Worm (Caenorhabditis elegans): ENCODE measurements around the gene T26C5.4.
A peak's percentile ranks its signal among the peaks of the same experiment; 100 is the strongest.

The T26C5.4 gene

DNA sequence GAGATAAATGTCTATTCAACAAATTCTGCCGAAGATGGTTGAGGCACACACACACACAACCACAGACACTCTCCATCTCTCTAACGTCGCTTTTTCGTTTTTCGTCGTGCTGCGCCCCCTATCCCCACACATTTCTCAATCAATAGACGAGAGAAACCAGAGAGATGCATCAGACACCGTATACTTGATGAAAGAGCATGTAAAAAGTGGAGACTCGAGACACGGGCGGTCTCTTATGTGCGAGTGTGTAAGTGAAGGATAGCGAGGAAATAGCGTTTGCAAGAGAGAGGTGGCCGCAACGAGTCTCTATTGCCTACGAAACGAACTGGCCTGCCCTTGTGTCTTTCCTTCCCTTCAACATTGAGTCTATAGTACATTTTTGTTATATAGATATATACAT is 32.5 kb upstream of the T26C5.4 start (continued):
- TF ChIP-seq unc-62 (GFP tag; optimal IDR thresholded peaks at IDR 0.05) = peak; percentile 63
- no peak for TF ChIP-seq zim-3 (tag; optimal IDR thresholded peaks at IDR 0.05)
- TF ChIP-seq attf-5 (GFP tag; optimal IDR thresholded peaks at IDR 0.05) = peak; percentile 82
- TF ChIP-seq nhr-27 (tag; optimal IDR thresholded peaks at IDR 0.05) = no peak
- no peak for TF ChIP-seq sea-2 (GFP tag; IDR thresholded peaks at IDR 0.05)
- peak; percentile 80 for TF ChIP-seq chd-7 (tag; optimal IDR thresholded peaks at IDR 0.05)
- TF ChIP-seq dpl-1 (GFP tag; optimal IDR thresholded peaks at IDR 0.05) = no peak
- TF ChIP-seq madf-6 (GFP tag; IDR thresholded peaks at IDR 0.05) = peak; percentile 17; the same call in 1 of the 2 replicates
- TF ChIP-seq snpc-3.4 (tag; optimal IDR thresholded peaks at IDR 0.05) = no peak
- no peak for TF ChIP-seq aptf-2 (GFP tag; conservative IDR thresholded peaks at IDR 0.05)
- peak; percentile 40 for TF ChIP-seq ztf-22 (GFP tag; optimal IDR thresholded peaks at IDR 0.05)
- TF ChIP-seq sptf-2 (GFP tag; optimal IDR thresholded peaks at IDR 0.05) = peak; percentile 38
- no peak for TF ChIP-seq F57C9.4 (tag; optimal IDR thresholded peaks at IDR 0.05)
- TF ChIP-seq lin-40 (tag; optimal IDR thresholded peaks at IDR 0.05) = peak; percentile 87
- no peak for TF ChIP-seq bed-2 (GFP tag; IDR thresholded peaks at IDR 0.05)
- peak; percentile 85 for TF ChIP-seq atf-7 (tag; optimal IDR thresholded peaks at IDR 0.05)
- TF ChIP-seq ekl-4 (GFP tag; IDR thresholded peaks at IDR 0.05) = peak; percentile 83
- no peak for TF ChIP-seq rpc-1 (optimal IDR thresholded peaks at IDR 0.05)
- no peak for TF ChIP-seq rpc-1 (tag; optimal IDR thresholded peaks at IDR 0.05)
- peak; percentile 65 for TF ChIP-seq repo-1 (tag; optimal IDR thresholded peaks at IDR 0.05)
- peak; percentile 78; the same call in 1 of the 2 replicates for TF ChIP-seq cebp-2 (GFP tag; IDR thresholded peaks at IDR 0.05)
- peak; percentile 28 for TF ChIP-seq ztf-3 (GFP tag; optimal IDR thresholded peaks at IDR 0.05)
- 0 out of 2 replicates have a peak, but pooled peaks have one; percentile 67 for TF ChIP-seq egl-44 (GFP tag; IDR thresholded peaks at IDR 0.05)
- TF ChIP-seq Y53F4B.3 (GFP tag; IDR thresholded peaks at IDR 0.05) = no peak
- no peak for TF ChIP-seq Y67H2A.10 (GFP tag; conservative IDR thresholded peaks at IDR 0.05)
- TF ChIP-seq hmg-1.2 (GFP tag; IDR thresholded peaks at IDR 0.05) = peak; percentile 88
- TF ChIP-seq zfh-2 (GFP tag; conservative IDR thresholded peaks at IDR 0.05) = peak; percentile 94
- no peak for TF ChIP-seq nfya-2 (GFP tag; IDR thresholded peaks at IDR 0.05)
- TF ChIP-seq ceh-27 (GFP tag; optimal IDR thresholded peaks at IDR 0.05) = peak; percentile 81
- peak; percentile 33 for TF ChIP-seq ama-1 (optimal IDR thresholded peaks at IDR 0.05)
- peak in 1 of 2 experiments; percentile 50 for TF ChIP-seq ama-1 (GFP tag; optimal IDR thresholded peaks at IDR 0.05)

DNA sequence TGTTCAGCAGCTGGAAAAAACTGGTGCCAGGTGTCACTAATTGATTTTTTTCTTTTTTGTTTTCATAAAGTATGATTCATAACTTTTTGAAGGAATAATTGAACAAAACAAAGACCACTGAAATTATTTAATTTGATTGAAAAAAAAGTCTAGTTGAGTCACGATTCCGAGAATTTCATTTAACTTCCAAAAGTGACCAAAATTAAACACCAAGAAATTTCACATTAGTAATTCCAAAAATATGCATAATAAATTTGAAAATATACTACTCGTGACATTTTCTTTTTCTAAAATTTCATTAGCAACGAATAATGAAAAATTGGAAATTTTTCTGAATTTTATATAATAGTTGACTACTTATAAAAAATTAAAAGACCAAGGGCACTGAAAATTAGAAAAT is 31.7 kb upstream of the T26C5.4 start:
- TF ChIP-seq K12H6.12 (tag; optimal IDR thresholded peaks at IDR 0.05) (no peak), dpff-1 (tag; optimal IDR thresholded peaks at IDR 0.05) (no peak), repo-1 (tag; optimal IDR thresholded peaks at IDR 0.05) (no peak), lag-1 (GFP tag; IDR thresholded peaks at IDR 0.05) (no peak), ceh-79 (tag; optimal IDR thresholded peaks at IDR 0.05) (no peak), B0261.1 (tag; optimal IDR thresholded peaks at IDR 0.05) (no peak), attf-3 (GFP tag; conservative IDR thresholded peaks at IDR 0.05) (no peak), F55B11.4 (tag; optimal IDR thresholded peaks at IDR 0.05; ENCODE audit: borderline replicate concordance, insufficient read depth) (no peak), ets-4 (GFP tag; optimal IDR thresholded peaks at IDR 0.05) (no peak), ztf-26 (tag; optimal IDR thresholded peaks at IDR 0.05) (no peak), nhr-80 (tag; optimal IDR thresholded peaks at IDR 0.05) (no peak), nfya-2 (GFP tag; IDR thresholded peaks at IDR 0.05) (no peak), nfyb-1 (GFP tag; IDR thresholded peaks at IDR 0.05) (no peak), F33H1.4 (GFP tag; IDR thresholded peaks at IDR 0.05) (no peak), lsy-27 (tag; optimal IDR thresholded peaks at IDR 0.05; ENCODE audit: borderline replicate concordance, insufficient read depth) (no peak)
